Worm (Caenorhabditis elegans): ENCODE results near the gene sao-1.
A peak's percentile ranks its signal among the peaks of the same experiment; 100 is the strongest.

sao-1 gene

ce11 chrV:13992485-13992884 is 28.8 kb downstream of the sao-1 start, which contains the start of gene droe-4:
Gene droe-4, plus strand, starts transcription at chrV:13992656.
- TF ChIP-seq nfya-1 (tag; optimal IDR thresholded peaks at IDR 0.05; ENCODE audit: insufficient read depth): no peak
- no peak for TF ChIP-seq nhr-28 (tag; optimal IDR thresholded peaks at IDR 0.05)
- TF ChIP-seq elt-2 (tag; optimal IDR thresholded peaks at IDR 0.05): no peak
- no peak for TF ChIP-seq nhr-67 (tag; optimal IDR thresholded peaks at IDR 0.05)
- TF ChIP-seq nhr-43 (tag; optimal IDR thresholded peaks at IDR 0.05; ENCODE audit: poor library complexity, severe bottlenecking): no peak

ce11 chrV:13993478-13993877 is 29.8 kb downstream of the sao-1 start:
- TF ChIP-seq mdl-1 (tag; optimal IDR thresholded peaks at IDR 0.05): no peak
- TF ChIP-seq ama-1 (optimal IDR thresholded peaks at IDR 0.05): no peak
- no peak for TF ChIP-seq nhr-28 (tag; optimal IDR thresholded peaks at IDR 0.05)
- TF ChIP-seq ztf-11 (tag; optimal IDR thresholded peaks at IDR 0.05): no peak
- no peak for TF ChIP-seq pha-4 (tag; optimal IDR thresholded peaks at IDR 0.05)
- TF ChIP-seq nhr-11 (tag; optimal IDR thresholded peaks at IDR 0.05): no peak

DNA sequence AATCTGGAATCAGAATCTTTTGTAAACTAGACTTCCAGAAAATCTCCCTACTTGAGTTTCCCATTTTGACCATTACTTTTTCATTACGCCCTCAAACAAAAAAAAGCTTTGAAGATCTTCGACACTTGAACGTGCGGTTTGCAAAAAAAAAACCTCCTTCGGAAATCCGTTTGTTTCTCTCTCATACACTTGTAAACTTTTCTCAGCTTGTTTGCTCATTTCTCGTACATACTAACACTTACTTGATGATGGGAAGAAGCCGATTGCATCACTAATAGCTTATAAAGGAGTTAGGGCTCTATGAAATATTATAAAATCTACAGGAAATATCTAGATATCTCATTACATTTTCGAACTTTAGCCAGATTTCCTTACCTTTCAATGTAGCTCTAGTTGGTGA is 38.2 kb downstream of the sao-1 start:
- TF ChIP-seq lin-15B (tag; optimal IDR thresholded peaks at IDR 0.05): no peak
- no peak for TF ChIP-seq ceh-16 (tag; optimal IDR thresholded peaks at IDR 0.05)
- TF ChIP-seq ama-1 (optimal IDR thresholded peaks at IDR 0.05): no peak
- no peak for TF ChIP-seq ZK546.5 (tag; optimal IDR thresholded peaks at IDR 0.05)
- TF ChIP-seq ztf-4 (tag; optimal IDR thresholded peaks at IDR 0.05): no peak
- TF ChIP-seq mdl-1 (tag; optimal IDR thresholded peaks at IDR 0.05): no peak
- no peak for TF ChIP-seq jun-1 (tag; optimal IDR thresholded peaks at IDR 0.05)
- no peak for TF ChIP-seq daf-12 (tag; optimal IDR thresholded peaks at IDR 0.05)

ce11 chrV:14002402-14002801 is 38.7 kb downstream of the sao-1 start:
- TF ChIP-seq hmg-11 (tag; optimal IDR thresholded peaks at IDR 0.05): no peak
- TF ChIP-seq jun-1 (tag; optimal IDR thresholded peaks at IDR 0.05): no peak
- TF ChIP-seq mdl-1 (tag; optimal IDR thresholded peaks at IDR 0.05): no peak
- no peak for TF ChIP-seq fkh-10 (GFP tag; optimal IDR thresholded peaks at IDR 0.05)
- peak; percentile 43 for TF ChIP-seq pha-4 (tag; optimal IDR thresholded peaks at IDR 0.05)
- TF ChIP-seq pqm-1 (tag; optimal IDR thresholded peaks at IDR 0.05): peak; percentile 21
- no peak for TF ChIP-seq ceh-82 (tag; optimal IDR thresholded peaks at IDR 0.05)
- no peak for TF ChIP-seq ZK546.5 (tag; optimal IDR thresholded peaks at IDR 0.05)
- TF ChIP-seq zag-1 (tag; optimal IDR thresholded peaks at IDR 0.05): no peak
- TF ChIP-seq snpc-4 (tag; optimal IDR thresholded peaks at IDR 0.05): no peak
- TF ChIP-seq skn-1 (tag; optimal IDR thresholded peaks at IDR 0.05): no peak
- peak; percentile 35 for TF ChIP-seq nhr-25 (tag; optimal IDR thresholded peaks at IDR 0.05)

- TF ChIP-seq tbx-2 (tag; optimal IDR thresholded peaks at IDR 0.05) (no peak), jun-1 (tag; optimal IDR thresholded peaks at IDR 0.05) (no peak), aly-2 (tag; optimal IDR thresholded peaks at IDR 0.05) (no peak), hmg-11 (tag; optimal IDR thresholded peaks at IDR 0.05) (peak; percentile 8), unc-39 (tag; optimal IDR thresholded peaks at IDR 0.05) (no peak), egl-27 (tag; optimal IDR thresholded peaks at IDR 0.05) (no peak), fos-1 (tag; optimal IDR thresholded peaks at IDR 0.05) (no peak), egl-5 (tag; optimal IDR thresholded peaks at IDR 0.05) (peak; percentile 53), mdl-1 (tag; optimal IDR thresholded peaks at IDR 0.05) (no peak), pqm-1 (tag; optimal IDR thresholded peaks at IDR 0.05) (no peak), nhr-23 (tag; optimal IDR thresholded peaks at IDR 0.05) (no peak), nhr-28 (tag; optimal IDR thresholded peaks at IDR 0.05) (no peak), pha-4 (tag; optimal IDR thresholded peaks at IDR 0.05) (no peak), lin-15B (tag; optimal IDR thresholded peaks at IDR 0.05) (no peak), zag-1 (tag; optimal IDR thresholded peaks at IDR 0.05) (no peak), snpc-4 (tag; optimal IDR thresholded peaks at IDR 0.05) (peak; percentile 0), ama-1 (optimal IDR thresholded peaks at IDR 0.05) (no peak), nfya-1 (tag; optimal IDR thresholded peaks at IDR 0.05; ENCODE audit: insufficient read depth) (peak; percentile 29)
These were observed 39.9 kb downstream of the sao-1 start for ce11 chrV:14003587-14004156.

ce11 chrV:14004342-14004741 is 40.6 kb downstream of the sao-1 start:
- TF ChIP-seq lin-39 (tag; optimal IDR thresholded peaks at IDR 0.05) (peak; percentile 26), nfya-1 (tag; optimal IDR thresholded peaks at IDR 0.05; ENCODE audit: insufficient read depth) (peak; percentile 14), egl-5 (tag; optimal IDR thresholded peaks at IDR 0.05) (peak; percentile 50), fkh-10 (GFP tag; optimal IDR thresholded peaks at IDR 0.05) (peak; percentile 66), egl-27 (tag; optimal IDR thresholded peaks at IDR 0.05) (no peak)

Measured in whole organism, L3 larva.